Worm (Caenorhabditis elegans) whole organism, young adult: Measurements from ENCODE around the gene srg-36.

Source experiments
- F39B2.1 ChIP-seq: fragments of 200-800 bp; sonication (Bioruptor generic); IDR thresholded peaks from 2 replicates; pipeline ENCODE4 v1.3.6; 2022; ENCODE audit warnings: missing genetic modification reagents, missing genetic modification characterization, missing compliant biosample characterization
- ceh-100 ChIP-seq: fragments of 200-800 bp; sonication (Bioruptor generic); IDR thresholded peaks from 2 replicates; pipeline ENCODE4 v1.3.6; 2022; ENCODE audit warnings: missing genetic modification reagents, missing genetic modification characterization, missing compliant biosample characterization
- hlh-12 ChIP-seq: sonication (generic microtip); optimal IDR thresholded peaks from 2 replicates; lab custom pipeline; 2016; ENCODE audit warnings: missing genetic modification characterization, missing compliant biosample characterization
- repo-1 ChIP-seq: sonication (generic microtip); optimal IDR thresholded peaks from 2 replicates; lab custom pipeline; 2017; ENCODE audit warnings: mild to moderate bottlenecking, missing genetic modification characterization, missing compliant biosample characterization
- ztf-22 ChIP-seq: fragments of 200-800 bp; sonication (Bioruptor generic); optimal IDR thresholded peaks from 2 replicates; lab custom pipeline; 2018; ENCODE audit warnings: mild to moderate bottlenecking, missing genetic modification characterization, moderate library complexity, missing compliant biosample characterization

- TF ChIP-seq ceh-100 (GFP tag; lab: Robert Waterston, UW) (no peak), F39B2.1 (no peak), hlh-12 (no peak), ztf-22 (GFP tag; lab: Kevin White, UChicago) (no peak), repo-1 (no peak)
These were observed 29.2 kb upstream of the srg-36 start, which contains the start of gene E02H4.8 for ce11 chrX:14263473-14263872.
